Worm (Caenorhabditis elegans) whole organism, late embryonic: Measurements from ENCODE around the gene pes-5.

ENCODE experiments used
- hlh-8 ChIP-seq: sonication (generic microtip); optimal IDR thresholded peaks from 2 replicates; lab custom pipeline; 2016; ENCODE audit warnings: missing genotype, missing genetic modification characterization, missing compliant biosample characterization
- odd-2 ChIP-seq: sonication (generic microtip); optimal IDR thresholded peaks from 2 replicates; lab custom pipeline; 2017; ENCODE audit warnings: antibody characterized with exemption, mild to moderate bottlenecking, missing genetic modification characterization, missing compliant biosample characterization
- syd-9 ChIP-seq: sonication (generic microtip); optimal IDR thresholded peaks from 2 replicates; lab custom pipeline; 2016; ENCODE audit warnings: mild to moderate bottlenecking, missing genetic modification characterization, moderate library complexity, missing compliant biosample characterization

DNA sequence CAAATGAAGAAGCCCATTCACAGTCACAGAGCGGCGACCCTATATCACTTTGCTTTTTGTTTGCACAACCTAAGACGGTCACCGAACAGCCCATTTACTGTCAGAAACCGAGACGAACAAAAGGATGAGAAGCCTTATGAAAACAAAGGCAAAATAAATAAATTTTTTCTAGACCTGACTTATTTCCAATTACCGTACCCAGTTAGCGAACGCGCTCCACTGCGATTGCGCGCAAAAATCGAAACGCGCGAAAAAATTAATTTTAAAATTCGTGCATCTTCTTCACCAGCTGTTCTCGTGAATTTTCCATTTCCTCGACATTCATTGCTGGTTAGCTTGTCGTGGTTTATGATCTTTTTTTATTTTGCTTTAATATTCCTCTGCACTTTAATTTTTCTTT, 47.3 kb downstream of the pes-5 start, which contains the start of gene F43G6.16:
- TF ChIP-seq odd-2 (tag; lab: Kevin White, UChicago) (no peak), hlh-8 (tag; lab: Kevin White, UChicago) (no peak), syd-9 (tag; lab: Kevin White, UChicago) (no peak)
